Worm (Caenorhabditis elegans) whole organism, L4 larva: ENCODE measurements around the gene mdt-22.

ENCODE experiments used
- ama-1 ChIP-seq: fragments of 150-350 bp; optimal IDR thresholded peaks from 2 replicates; lab custom pipeline; 2014; ENCODE audit warnings: inconsistent platforms, mixed read lengths
- nhr-6 ChIP-seq: fragments of 150-350 bp; optimal IDR thresholded peaks from 2 replicates; lab custom pipeline; 2014; ENCODE audit warnings: missing biosample characterization, missing genetic modification characterization
- unc-62 ChIP-seq, 3 experiments: fragments of 150-350 bp in 1 of 3; sonication (generic microtip); optimal IDR thresholded peaks in 2 of 3; peaks in 1 of 3; 1 replicate in 1 of 3; 2 replicates in 2 of 3; lab custom pipeline; 2014 to 2017; ENCODE audit warnings: missing biosample characterization in 3 of 3, missing genetic modification characterization in 3 of 3, missing genetic modification reagents in 3 of 3, missing genotype in 1 of 3

ce11 chrII:10270052-10270451 lies 31.0 kb upstream of the mdt-22 start, which contains the start of gene F54B3.2:
- TF ChIP-seq nhr-6 (tag; lab: Kevin White, UChicago) (no peak), unc-62 (GFP tag; optimal IDR thresholded peaks at IDR 0.05 in 1 of 2; lab: Kevin White, UChicago) (no peak), unc-62 (tag; optimal IDR thresholded peaks at IDR 0.05; lab: Kevin White, UChicago) (no peak), ama-1 (lab: Kevin White, UChicago) (no peak)
